Worm (Caenorhabditis elegans) whole organism, L1 larva: ENCODE results near the gene jhdm-1.

ENCODE experiments used
- C04F5.9 ChIP-seq: sonication (generic microtip); optimal IDR thresholded peaks from 2 replicates; lab custom pipeline; 2016; ENCODE audit warnings: missing genetic modification characterization, missing compliant biosample characterization
- hpl-2 ChIP-seq: fragments of 150-350 bp; optimal IDR thresholded peaks from 2 replicates; lab custom pipeline; 2014; ENCODE audit warnings: missing biosample characterization, missing genetic modification reagents, missing genetic modification characterization
- rnt-1 ChIP-seq: sonication (generic microtip); optimal IDR thresholded peaks from 2 replicates; lab custom pipeline; 2016; ENCODE audit warnings: mild to moderate bottlenecking, missing genetic modification characterization, moderate library complexity, missing compliant biosample characterization

DNA sequence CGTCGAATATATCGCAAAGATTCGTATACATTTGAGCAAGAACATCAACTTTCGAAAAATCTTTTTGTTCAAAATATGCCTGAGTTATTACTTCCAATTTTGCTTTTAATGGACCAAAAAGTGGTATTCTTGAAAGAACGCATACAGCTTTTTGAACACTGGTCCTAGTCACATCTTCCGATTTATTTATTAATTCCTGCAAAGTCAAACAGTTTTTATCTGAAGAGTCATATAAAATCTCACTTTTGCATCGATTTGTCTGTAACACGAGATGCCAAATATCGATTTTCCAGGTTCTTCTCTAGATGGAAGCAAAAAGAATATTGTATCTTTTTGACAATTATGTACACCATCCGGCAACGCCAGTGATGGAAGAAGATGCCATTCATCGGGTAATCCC, 4.4 kb upstream of the jhdm-1 start:
- no peak for TF ChIP-seq rnt-1 (tag; lab: Kevin White, UChicago)
- no peak for TF ChIP-seq C04F5.9
- no peak for TF ChIP-seq hpl-2 (GFP tag; lab: Kevin White, UChicago)
